Fruit fly (Drosophila melanogaster): ENCODE results near the gene CG42556.
A peak's percentile ranks its signal among the peaks of the same experiment; 100 is the strongest.

The CG42556 gene

dm6 chr2L:16862526-16862925 is 27.2 kb upstream of the CG42556 start (continued):
- TF ChIP-seq Nf-YC (tag; optimal IDR thresholded peaks at IDR 0.05) (no peak), CG12391 (tag; optimal IDR thresholded peaks at IDR 0.05) (no peak), CG6765 (GFP tag; optimal IDR thresholded peaks at IDR 0.05) (no peak), tgo (GFP tag; IDR thresholded peaks at IDR 0.05) (no peak), Drgx (GFP tag; IDR thresholded peaks at IDR 0.05) (no peak), CG1792 (GFP tag; optimal IDR thresholded peaks at IDR 0.05) (no peak), TFAM (GFP tag; optimal IDR thresholded peaks at IDR 0.05) (no peak)

- TF ChIP-seq repo (GFP tag; optimal IDR thresholded peaks at IDR 0.05) (no peak), CG9727 (GFP tag; optimal IDR thresholded peaks at IDR 0.05) (peak; percentile 24), H15 (GFP tag; IDR thresholded peaks at IDR 0.05) (no peak), sd (tag; optimal IDR thresholded peaks at IDR 0.05) (no peak), CG8765 (GFP tag; IDR thresholded peaks at IDR 0.05) (no peak), CG7839 (tag; optimal IDR thresholded peaks at IDR 0.05) (peak; percentile 76), CG8281 (tag; optimal IDR thresholded peaks at IDR 0.05) (no peak), tgo (GFP tag; IDR thresholded peaks at IDR 0.05) (peak; percentile 57), CG17186 (GFP tag; optimal IDR thresholded peaks at IDR 0.05) (no peak), gem (tag; optimal IDR thresholded peaks at IDR 0.05) (peak; percentile 76), CG4424 (GFP tag; optimal IDR thresholded peaks at IDR 0.05) (peak; percentile 17), CG32772 (GFP tag; IDR thresholded peaks at IDR 0.05) (peak; percentile 38; the same call in 1 of the 2 replicates), CG10979 (tag; optimal IDR thresholded peaks at IDR 0.05) (peak; percentile 57), Deaf1 (tag; optimal IDR thresholded peaks at IDR 0.05) (peak; percentile 91), Nf-YB (GFP tag; optimal IDR thresholded peaks at IDR 0.05) (peak; percentile 34), Drgx (GFP tag; IDR thresholded peaks at IDR 0.05) (peak; percentile 23; the same call in 1 of the 2 replicates), CG17328 (GFP tag; IDR thresholded peaks at IDR 0.05) (no peak; the same call in 1 of the 2 replicates), CG10654 (GFP tag; optimal IDR thresholded peaks at IDR 0.05) (no peak), knrl (GFP tag; IDR thresholded peaks at IDR 0.05; ENCODE audit: partially characterized antibody) (no peak), E2f1 (GFP tag; IDR thresholded peaks at IDR 0.05) (no peak), ap (GFP tag; IDR thresholded peaks at IDR 0.05) (0 out of 2 replicates have a peak, but pooled peaks have one; percentile 13), CG1529 (GFP tag; optimal IDR thresholded peaks at IDR 0.05) (no peak), gt (GFP tag; IDR thresholded peaks at IDR 0.05) (no peak), Aef1 (GFP tag; IDR thresholded peaks at IDR 0.05) (peak; percentile 36; the same call in 1 of the 3 replicates), Meics (GFP tag; optimal IDR thresholded peaks at IDR 0.05) (peak; percentile 40), Med (GFP tag) (peak; percentile 66), CG1832 (GFP tag; optimal IDR thresholded peaks at IDR 0.05) (no peak), CTCF (GFP tag; optimal IDR thresholded peaks at IDR 0.05) (no peak), H2.0 (GFP tag; IDR thresholded peaks at IDR 0.05) (peak; percentile 26; the same call in 1 of the 2 replicates), Atf-2 (GFP tag; optimal IDR thresholded peaks at IDR 0.05) (no peak), Bdp1 (GFP tag; optimal IDR thresholded peaks at IDR 0.05) (no peak), Xrp1 (GFP tag; IDR thresholded peaks at IDR 0.05) (peak; percentile 41; the same call in 1 of the 2 replicates), CG9437 (GFP tag; optimal IDR thresholded peaks at IDR 0.05) (peak; percentile 44), Hr3 (GFP tag; optimal IDR thresholded peaks at IDR 0.05) (peak; percentile 23), CG10209 (GFP tag; optimal IDR thresholded peaks at IDR 0.05) (peak; percentile 27), crc (GFP tag; optimal IDR thresholded peaks at IDR 0.05) (no peak), Ptx1 (GFP tag; IDR thresholded peaks at IDR 0.05) (peak; percentile 72), CG3065 (GFP tag; optimal IDR thresholded peaks at IDR 0.05) (no peak), zf30C (GFP tag; optimal IDR thresholded peaks at IDR 0.05) (no peak), CG17829 (tag; optimal IDR thresholded peaks at IDR 0.05) (peak; percentile 56), lbe (GFP tag; optimal IDR thresholded peaks at IDR 0.05) (no peak), HLH4C (GFP tag; IDR thresholded peaks at IDR 0.05; ENCODE audit: partially characterized antibody) (no peak), CG18262 (tag; optimal IDR thresholded peaks at IDR 0.05) (peak; percentile 61), CG13424 (tag; optimal IDR thresholded peaks at IDR 0.05) (peak; percentile 74), z (GFP tag; IDR thresholded peaks at IDR 0.05) (no peak)
These were observed 20.8 kb upstream of the CG42556 start for dm6 chr2L:16868897-16869324.
